Worm (Caenorhabditis elegans): ENCODE measurements around the gene acbp-6.

ce11 chrII:12008772-12009171 lies 35.2 kb upstream of the acbp-6 start, which contains the start of gene glb-29:
- no peak for TF ChIP-seq pha-4 (tag; optimal IDR thresholded peaks at IDR 0.05)
- no peak for TF ChIP-seq B0336.3 (GFP tag; IDR thresholded peaks at IDR 0.05)
- TF ChIP-seq nhr-27 (tag; optimal IDR thresholded peaks at IDR 0.05): no peak
- TF ChIP-seq sdz-38 (tag; optimal IDR thresholded peaks at IDR 0.05): no peak
- TF ChIP-seq attf-3 (GFP tag; conservative IDR thresholded peaks at IDR 0.05): no peak
- TF ChIP-seq efl-1 (GFP tag; optimal IDR thresholded peaks at IDR 0.05): no peak
- no peak for TF ChIP-seq ztf-22 (GFP tag; optimal IDR thresholded peaks at IDR 0.05)
- TF ChIP-seq ama-1 (optimal IDR thresholded peaks at IDR 0.05): no peak
- TF ChIP-seq ama-1 (GFP tag; optimal IDR thresholded peaks at IDR 0.05): no peak
- no peak for TF ChIP-seq zim-3 (tag; optimal IDR thresholded peaks at IDR 0.05)
- no peak for TF ChIP-seq hsf-1 (GFP tag; IDR thresholded peaks at IDR 0.05)
